Worm (Caenorhabditis elegans): ENCODE data around the gene C07A9.9.
"Not testable (repeated sequence)": the region's sequence is repeated elsewhere in the genome, so short reads cannot be mapped to it uniquely, and the experiment has no call there.

Gene C07A9.9

ce11 chrIII:9682729-9683128, 15.3 kb upstream of the C07A9.9 start, which contains the start of gene C07A9.5:
TSS of gene C07A9.5 (minus strand) at chrIII:9682829.
- TF ChIP-seq nfya-1 (tag; optimal IDR thresholded peaks at IDR 0.05; ENCODE audit: insufficient read depth); ceh-82 (tag; optimal IDR thresholded peaks at IDR 0.05); ztf-4 (tag; optimal IDR thresholded peaks at IDR 0.05): not testable (repeated sequence)

- TF ChIP-seq pqm-1 (tag; optimal IDR thresholded peaks at IDR 0.05); unc-62 (GFP tag; optimal IDR thresholded peaks at IDR 0.05); tbx-2 (tag; optimal IDR thresholded peaks at IDR 0.05): not testable (repeated sequence)
These were observed 13.8 kb upstream of the C07A9.9 start, which contains the start of gene C07A9.13 for ce11 chrIII:9681206-9681605. TSS of gene C07A9.13 (minus strand) at chrIII:9681306.

ce11 chrIII:9678819-9679218, 11.4 kb upstream of the C07A9.9 start, which contains the start of gene ugt-60:
TSS of gene ugt-60 (minus strand) at chrIII:9679051.
- TF ChIP-seq nhr-77 (tag; optimal IDR thresholded peaks at IDR 0.05) (no peak), elt-3 (tag; optimal IDR thresholded peaks at IDR 0.05) (peak in 1 of 3 experiments; percentile 10), pqm-1 (tag; optimal IDR thresholded peaks at IDR 0.05) (no peak), lin-39 (tag; optimal IDR thresholded peaks at IDR 0.05) (no peak)

- TF ChIP-seq nhr-76 (tag; optimal IDR thresholded peaks at IDR 0.05) (no peak), nhr-237 (tag; optimal IDR thresholded peaks at IDR 0.05) (no peak), aly-2 (tag; optimal IDR thresholded peaks at IDR 0.05) (no peak), lin-39 (tag; optimal IDR thresholded peaks at IDR 0.05) (no peak), pqm-1 (tag; optimal IDR thresholded peaks at IDR 0.05) (no peak), nhr-77 (tag; optimal IDR thresholded peaks at IDR 0.05) (no peak), elt-2 (tag; optimal IDR thresholded peaks at IDR 0.05) (no peak), unc-39 (tag; optimal IDR thresholded peaks at IDR 0.05) (no peak), mdl-1 (tag; optimal IDR thresholded peaks at IDR 0.05) (no peak), ZK546.5 (tag; optimal IDR thresholded peaks at IDR 0.05) (no peak), ztf-11 (tag; optimal IDR thresholded peaks at IDR 0.05) (no peak), ceh-28 (tag; optimal IDR thresholded peaks at IDR 0.05) (no peak), nfya-1 (tag; optimal IDR thresholded peaks at IDR 0.05; ENCODE audit: insufficient read depth) (no peak), lin-15B (tag; optimal IDR thresholded peaks at IDR 0.05) (no peak), ama-1 (optimal IDR thresholded peaks at IDR 0.05) (no peak), nhr-43 (tag; optimal IDR thresholded peaks at IDR 0.05; ENCODE audit: poor library complexity, severe bottlenecking) (no peak)
These were observed 2.1 kb upstream of the C07A9.9 start for ce11 chrIII:9669546-9669945.

ce11 chrIII:9666668-9667067, 773 bp downstream of the C07A9.9 start:
- peak; percentile 19 for TF ChIP-seq nhr-25 (tag; optimal IDR thresholded peaks at IDR 0.05)
- no peak for TF ChIP-seq eor-1 (tag; optimal IDR thresholded peaks at IDR 0.05)
- peak; percentile 5 for TF ChIP-seq nhr-23 (tag; optimal IDR thresholded peaks at IDR 0.05)
- peak; percentile 77 for TF ChIP-seq pha-4 (tag; optimal IDR thresholded peaks at IDR 0.05)
- TF ChIP-seq unc-39 (tag; optimal IDR thresholded peaks at IDR 0.05): no peak
- peak; percentile 14 for TF ChIP-seq nfya-1 (tag; optimal IDR thresholded peaks at IDR 0.05; ENCODE audit: insufficient read depth)

ce11 chrIII:9666239-9666638, 1.2 kb downstream of the C07A9.9 start:
- TF ChIP-seq nhr-23 (tag; optimal IDR thresholded peaks at IDR 0.05) (peak; percentile 67), pha-4 (tag; optimal IDR thresholded peaks at IDR 0.05) (peak; percentile 13), elt-2 (tag; optimal IDR thresholded peaks at IDR 0.05) (no peak), ztf-4 (tag; optimal IDR thresholded peaks at IDR 0.05) (no peak), nhr-25 (tag; optimal IDR thresholded peaks at IDR 0.05) (peak; percentile 64), lin-39 (tag; optimal IDR thresholded peaks at IDR 0.05) (no peak), zag-1 (tag; optimal IDR thresholded peaks at IDR 0.05) (no peak), ZK546.5 (tag; optimal IDR thresholded peaks at IDR 0.05) (no peak), lsy-12 (tag; optimal IDR thresholded peaks at IDR 0.05) (no peak), ztf-11 (tag; optimal IDR thresholded peaks at IDR 0.05) (no peak), ama-1 (optimal IDR thresholded peaks at IDR 0.05) (no peak), lin-15B (tag; optimal IDR thresholded peaks at IDR 0.05) (no peak)

- no peak for TF ChIP-seq nhr-12 (tag; optimal IDR thresholded peaks at IDR 0.05)
- TF ChIP-seq R02D3.7 (tag; optimal IDR thresholded peaks at IDR 0.05): peak; percentile 4
- peak; percentile 57 for TF ChIP-seq unc-62 (GFP tag; optimal IDR thresholded peaks at IDR 0.05)
- no peak for TF ChIP-seq sea-2 (GFP tag; optimal IDR thresholded peaks at IDR 0.05)
- TF ChIP-seq snpc-4 (tag; optimal IDR thresholded peaks at IDR 0.05): no peak
- no peak for TF ChIP-seq skn-1 (tag; optimal IDR thresholded peaks at IDR 0.05)
- no peak for TF ChIP-seq ceh-9 (tag; optimal IDR thresholded peaks at IDR 0.05)
- peak; percentile 45 for TF ChIP-seq nhr-25 (tag; optimal IDR thresholded peaks at IDR 0.05)
- TF ChIP-seq ceh-82 (tag; optimal IDR thresholded peaks at IDR 0.05): no peak
- TF ChIP-seq elt-1 (tag; optimal IDR thresholded peaks at IDR 0.05): no peak
- peak; percentile 5 for TF ChIP-seq lsy-12 (tag; optimal IDR thresholded peaks at IDR 0.05)
- no peak for TF ChIP-seq nhr-67 (tag; optimal IDR thresholded peaks at IDR 0.05)
- TF ChIP-seq ceh-28 (tag; optimal IDR thresholded peaks at IDR 0.05): no peak
- no peak for TF ChIP-seq pha-4 (tag; optimal IDR thresholded peaks at IDR 0.05)
- no peak for TF ChIP-seq nhr-28 (tag; optimal IDR thresholded peaks at IDR 0.05)
- no peak for TF ChIP-seq nhr-11 (tag; optimal IDR thresholded peaks at IDR 0.05)
- TF ChIP-seq fos-1 (tag; optimal IDR thresholded peaks at IDR 0.05): no peak
- peak; percentile 41 for TF ChIP-seq fkh-10 (GFP tag; optimal IDR thresholded peaks at IDR 0.05)
- TF ChIP-seq nhr-23 (tag; optimal IDR thresholded peaks at IDR 0.05): peak; percentile 9
These were observed 1.8 kb downstream of the C07A9.9 start for ce11 chrIII:9665490-9666179.

All from whole organism, L3 larva.